Fruit fly (Drosophila melanogaster): Measurements from ENCODE around the gene ppk14.
A peak's percentile ranks its signal among the peaks of the same experiment; 100 is the strongest.

Gene ppk14

dm6 chr2L:6356686-6357362 is 2.1 kb downstream of the ppk14 start (continued):
- no peak for TF ChIP-seq hkb (optimal IDR thresholded peaks at IDR 0.05)
- peak; percentile 38; the same call in 1 of the 2 replicates for TF ChIP-seq hkb (GFP tag; IDR thresholded peaks at IDR 0.05)
- TF ChIP-seq Rfx (GFP tag; IDR thresholded peaks at IDR 0.05) = peak; percentile 67
- peak; percentile 26 for TF ChIP-seq Antp (GFP tag; optimal IDR thresholded peaks at IDR 0.05)
- TF ChIP-seq otp (GFP tag; IDR thresholded peaks at IDR 0.05) = 0 out of 3 replicates have a peak, but pooled peaks have one; percentile 26
- TF ChIP-seq BEAF-32 (GFP tag; optimal IDR thresholded peaks at IDR 0.05) = no peak
- TF ChIP-seq CG11504 (tag; optimal IDR thresholded peaks at IDR 0.05) = peak; percentile 72
- TF ChIP-seq CG6272 (GFP tag; IDR thresholded peaks at IDR 0.05) = no peak
- TF ChIP-seq CG10462 (GFP tag; optimal IDR thresholded peaks at IDR 0.05) = no peak
- TF ChIP-seq Mes4 (GFP tag; optimal IDR thresholded peaks at IDR 0.05) = peak; percentile 11
- TF ChIP-seq tna (GFP tag; IDR thresholded peaks at IDR 0.05; ENCODE audit: partially characterized antibody) = no peak
- peak; percentile 55 for TF ChIP-seq CG17328 (GFP tag; IDR thresholded peaks at IDR 0.05)
- peak; percentile 22 for TF ChIP-seq Oli (tag; optimal IDR thresholded peaks at IDR 0.05)
- no peak for TF ChIP-seq unc-4 (GFP tag; IDR thresholded peaks at IDR 0.05; ENCODE audit: partially characterized antibody)
- TF ChIP-seq CG9932 (GFP tag; IDR thresholded peaks at IDR 0.05) = peak; percentile 51
- TF ChIP-seq ato (GFP tag; IDR thresholded peaks at IDR 0.05; ENCODE audit: partially characterized antibody) = no peak
- TF ChIP-seq zen2 (GFP tag; IDR thresholded peaks at IDR 0.05; ENCODE audit: partially characterized antibody) = no peak
- TF ChIP-seq usp (GFP tag; optimal IDR thresholded peaks at IDR 0.05) = no peak
- peak; percentile 44 for TF ChIP-seq onecut (GFP tag; IDR thresholded peaks at IDR 0.05)
- TF ChIP-seq chif (GFP tag; optimal IDR thresholded peaks at IDR 0.05) = peak in 1 of 2 experiments; percentile 31
- no peak for TF ChIP-seq kay (GFP tag; optimal IDR thresholded peaks at IDR 0.05)
- TF ChIP-seq H2.0 (GFP tag; IDR thresholded peaks at IDR 0.05) = peak; percentile 24; the same call in 1 of the 2 replicates
- TF ChIP-seq CG4360 (GFP tag; IDR thresholded peaks at IDR 0.05) = no peak
- no peak for TF ChIP-seq CG2199 (GFP tag; IDR thresholded peaks at IDR 0.05)
- TF ChIP-seq Doc3 (GFP tag; IDR thresholded peaks at IDR 0.05; ENCODE audit: partially characterized antibody) = no peak
- peak; percentile 60 for TF ChIP-seq CG17802 (tag; optimal IDR thresholded peaks at IDR 0.05)
- TF ChIP-seq HmgZ (tag; optimal IDR thresholded peaks at IDR 0.05) = peak; percentile 56
- TF ChIP-seq stc (GFP tag; IDR thresholded peaks at IDR 0.05) = peak; percentile 51; the same call in 1 of the 2 replicates
- TF ChIP-seq br (optimal IDR thresholded peaks at IDR 0.05) = no peak
- TF ChIP-seq cas (GFP tag; IDR thresholded peaks at IDR 0.05) = no peak
- peak; percentile 54 for TF ChIP-seq CG4820 (GFP tag; optimal IDR thresholded peaks at IDR 0.05)
- no peak for TF ChIP-seq pnt (GFP tag; optimal IDR thresholded peaks at IDR 0.05)
- peak; percentile 22 for TF ChIP-seq Nf-YC (tag; optimal IDR thresholded peaks at IDR 0.05)
- peak; percentile 48 for TF ChIP-seq CG2875 (GFP tag; optimal IDR thresholded peaks at IDR 0.05)
- TF ChIP-seq peb (GFP tag; IDR thresholded peaks at IDR 0.05) = no peak
- peak; percentile 30; the same call in 1 of the 3 replicates for TF ChIP-seq CG34422 (GFP tag; IDR thresholded peaks at IDR 0.05)
- TF ChIP-seq Sin3A (optimal IDR thresholded peaks at IDR 0.05) = no peak
- no peak for TF ChIP-seq hbn (GFP tag; IDR thresholded peaks at IDR 0.05; ENCODE audit: partially characterized antibody)
- peak; percentile 28 for TF ChIP-seq CG15269 (tag; optimal IDR thresholded peaks at IDR 0.05)
- TF ChIP-seq NC2β (GFP tag; optimal IDR thresholded peaks at IDR 0.05) = no peak
- TF ChIP-seq CG2129 (GFP tag; IDR thresholded peaks at IDR 0.05; ENCODE audit: partially characterized antibody) = no peak
- no peak for TF ChIP-seq so (GFP tag; IDR thresholded peaks at IDR 0.05)
- no peak for TF ChIP-seq CG11093 (GFP tag; IDR thresholded peaks at IDR 0.05)
- TF ChIP-seq bbx (GFP tag; IDR thresholded peaks at IDR 0.05; ENCODE audit: partially characterized antibody) = peak; percentile 22; the same call in 1 of the 2 replicates
- peak; percentile 73 for TF ChIP-seq CG3995 (GFP tag; optimal IDR thresholded peaks at IDR 0.05)
- no peak for TF ChIP-seq Bdp1 (GFP tag; optimal IDR thresholded peaks at IDR 0.05)
- peak; percentile 36 for TF ChIP-seq CG6813 (GFP tag; optimal IDR thresholded peaks at IDR 0.05)
- no peak for TF ChIP-seq zf30C (GFP tag; optimal IDR thresholded peaks at IDR 0.05)
- TF ChIP-seq Atf-2 (GFP tag; optimal IDR thresholded peaks at IDR 0.05) = no peak
- peak; percentile 67 for TF ChIP-seq CG1603 (tag; optimal IDR thresholded peaks at IDR 0.05)
- no peak for TF ChIP-seq Dref (GFP tag; IDR thresholded peaks at IDR 0.05)
